Worm (Caenorhabditis elegans): ENCODE measurements around the gene Y53G8AR.9.
A peak's percentile ranks its signal among the peaks of the same experiment; 100 is the strongest.
"Not testable (repeated sequence)": the region's sequence is repeated elsewhere in the genome, so short reads cannot be mapped to it uniquely, and the experiment has no call there.

The Y53G8AR.9 gene

ce11 chrIII:3339317-3340016, 18.4 kb upstream of the Y53G8AR.9 start (continued):
- no peak for TF ChIP-seq madf-8 (GFP tag; conservative IDR thresholded peaks at IDR 0.05)
- 0 out of 2 replicates have a peak, but pooled peaks have one; percentile 58 for TF ChIP-seq lin-26 (GFP tag; IDR thresholded peaks at IDR 0.05)
- TF ChIP-seq madf-3 (GFP tag; IDR thresholded peaks at IDR 0.05), result no peak
- TF ChIP-seq ztf-3 (GFP tag; optimal IDR thresholded peaks at IDR 0.05), result no peak
- no peak for TF ChIP-seq gei-17 (GFP tag; optimal IDR thresholded peaks at IDR 0.05)
- no peak for TF ChIP-seq nhr-90 (tag; optimal IDR thresholded peaks at IDR 0.05)
- no peak for TF ChIP-seq tlf-1 (GFP tag; optimal IDR thresholded peaks at IDR 0.05)
- no peak for TF ChIP-seq sptf-2 (GFP tag; optimal IDR thresholded peaks at IDR 0.05)
- TF ChIP-seq ztf-28 (GFP tag; IDR thresholded peaks at IDR 0.05), result no peak
- peak; percentile 16; the same call in 1 of the 2 replicates for TF ChIP-seq dox-1 (GFP tag; IDR thresholded peaks at IDR 0.05)
- TF ChIP-seq bed-2 (GFP tag; IDR thresholded peaks at IDR 0.05), result no peak
- TF ChIP-seq hmg-20 (GFP tag; IDR thresholded peaks at IDR 0.05), result no peak
- no peak for TF ChIP-seq lag-1 (GFP tag; IDR thresholded peaks at IDR 0.05)
- no peak for TF ChIP-seq pha-4 (tag; optimal IDR thresholded peaks at IDR 0.05)
- TF ChIP-seq Y53F4B.3 (GFP tag; IDR thresholded peaks at IDR 0.05), result no peak
- TF ChIP-seq aptf-3 (GFP tag; IDR thresholded peaks at IDR 0.05), result no peak
- peak; percentile 28 for TF ChIP-seq rpc-1 (optimal IDR thresholded peaks at IDR 0.05)
- peak; percentile 67 for TF ChIP-seq rpc-1 (tag; optimal IDR thresholded peaks at IDR 0.05)
- no peak for TF ChIP-seq cebp-1 (GFP tag; IDR thresholded peaks at IDR 0.05)
- TF ChIP-seq cebp-1 (tag; optimal IDR thresholded peaks at IDR 0.05), result no peak
- peak; percentile 78 for TF ChIP-seq tbp1 (GFP tag; optimal IDR thresholded peaks at IDR 0.05)
- no peak for TF ChIP-seq Y53G8AR.9 (GFP tag; conservative IDR thresholded peaks at IDR 0.05)

- TF ChIP-seq hmg-20 (GFP tag; IDR thresholded peaks at IDR 0.05), result peak; percentile 21; the same call in 1 of the 2 replicates
- TF ChIP-seq Y53F4B.3 (GFP tag; IDR thresholded peaks at IDR 0.05), result peak; percentile 99; the same call in 1 of the 2 replicates
- peak; percentile 89; the same call in 1 of the 2 replicates for TF ChIP-seq ceh-40 (GFP tag; IDR thresholded peaks at IDR 0.05)
- TF ChIP-seq madf-3 (GFP tag; IDR thresholded peaks at IDR 0.05), result peak; percentile 88
- peak; percentile 100 for TF ChIP-seq egrh-3 (GFP tag; IDR thresholded peaks at IDR 0.05)
- TF ChIP-seq hsf-1 (GFP tag; IDR thresholded peaks at IDR 0.05), result peak; percentile 63; the same call in 1 of the 2 replicates
- TF ChIP-seq ceh-58 (GFP tag; IDR thresholded peaks at IDR 0.05), result peak; percentile 99
- 0 out of 2 replicates have a peak, but pooled peaks have one; percentile 46 for TF ChIP-seq nhr-120 (GFP tag; IDR thresholded peaks at IDR 0.05)
- peak; percentile 77; the same call in 1 of the 2 replicates for TF ChIP-seq ceh-91 (GFP tag; IDR thresholded peaks at IDR 0.05)
- TF ChIP-seq bed-1 (GFP tag; IDR thresholded peaks at IDR 0.05), result 0 out of 2 replicates have a peak, but pooled peaks have one; percentile 66
Measured at ce11 chrIII:3334941-3335559, 14.0 kb upstream of the Y53G8AR.9 start.

- peak; percentile 96 for TF ChIP-seq egrh-3 (GFP tag; IDR thresholded peaks at IDR 0.05)
Measured at ce11 chrIII:3334264-3334663, 13.2 kb upstream of the Y53G8AR.9 start.

ce11 chrIII:3332736-3333135, 11.7 kb upstream of the Y53G8AR.9 start, which contains the start of gene Y53G8AR.1:
Gene Y53G8AR.1, plus strand, starts transcription at chrIII:3333036.
- TF ChIP-seq B0336.3 (GFP tag; IDR thresholded peaks at IDR 0.05); cebp-1 (GFP tag; IDR thresholded peaks at IDR 0.05); cebp-1 (tag; optimal IDR thresholded peaks at IDR 0.05); madf-10 (tag; optimal IDR thresholded peaks at IDR 0.05): not testable (repeated sequence)

- no peak for TF ChIP-seq ztf-25 (GFP tag; IDR thresholded peaks at IDR 0.05)
- TF ChIP-seq ama-1 (optimal IDR thresholded peaks at IDR 0.05), result no peak
- no peak for TF ChIP-seq ama-1 (GFP tag; optimal IDR thresholded peaks at IDR 0.05)
- no peak for TF ChIP-seq nhr-80 (tag; optimal IDR thresholded peaks at IDR 0.05)
- TF ChIP-seq C17E4.6 (GFP tag; IDR thresholded peaks at IDR 0.05), result no peak
- no peak for TF ChIP-seq hmg-20 (GFP tag; IDR thresholded peaks at IDR 0.05)
- no peak for TF ChIP-seq ceh-58 (GFP tag; IDR thresholded peaks at IDR 0.05)
- TF ChIP-seq atf-7 (tag; optimal IDR thresholded peaks at IDR 0.05), result no peak
- TF ChIP-seq attf-6 (GFP tag; IDR thresholded peaks at IDR 0.05), result no peak
- TF ChIP-seq Y79H2A.3 (GFP tag; conservative IDR thresholded peaks at IDR 0.05), result no peak
- no peak for TF ChIP-seq F37B4.10 (GFP tag; IDR thresholded peaks at IDR 0.05)
- TF ChIP-seq F49E8.2 (tag; optimal IDR thresholded peaks at IDR 0.05; ENCODE audit: insufficient read depth), result peak; percentile 29
- TF ChIP-seq ztf-28 (GFP tag; IDR thresholded peaks at IDR 0.05), result no peak
- no peak for TF ChIP-seq rec-8 (tag; optimal IDR thresholded peaks at IDR 0.05)
Measured at ce11 chrIII:3331767-3332166, 10.7 kb upstream of the Y53G8AR.9 start.
